Worm (Caenorhabditis elegans): ENCODE measurements around the gene srxa-11.

The srxa-11 gene

DNA sequence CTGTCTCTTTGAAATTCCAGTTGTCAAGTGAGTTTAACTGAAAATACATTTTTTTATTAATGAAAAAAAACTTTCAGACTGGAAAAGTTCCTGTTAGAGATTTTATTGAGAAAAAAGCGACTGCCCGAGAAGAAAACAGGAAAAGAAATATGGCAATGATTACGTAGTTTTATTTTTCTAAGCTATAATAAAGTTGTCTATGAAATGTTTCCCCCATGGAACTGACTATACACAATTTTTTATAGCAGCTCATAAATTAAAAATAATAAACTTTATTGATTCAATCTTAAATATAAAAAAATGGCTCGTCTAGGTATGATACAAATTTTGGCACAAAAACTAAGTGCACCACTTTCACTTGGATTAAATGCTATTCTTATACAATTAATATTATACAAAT lies 21.5 kb upstream of the srxa-11 start, which contains the start of gene C06B3.1:
TSS of gene C06B3.1 (plus strand) at position 301 of the 400 bp plus-strand sequence.
- no peak for TF ChIP-seq hmg-4 (GFP tag; optimal IDR thresholded peaks at IDR 0.05)
- no peak for TF ChIP-seq hnd-1 (tag; optimal IDR thresholded peaks at IDR 0.05)
- no peak for TF ChIP-seq tbx-11 (GFP tag; IDR thresholded peaks at IDR 0.05)
- no peak for TF ChIP-seq ets-7 (tag; optimal IDR thresholded peaks at IDR 0.05)
- no peak for TF ChIP-seq sea-1 (GFP tag; conservative IDR thresholded peaks at IDR 0.05)
- no peak for TF ChIP-seq scrt-1 (GFP tag; IDR thresholded peaks at IDR 0.05)
- TF ChIP-seq tra-4 (tag; optimal IDR thresholded peaks at IDR 0.05), result no peak
- TF ChIP-seq hmbx-1 (tag; optimal IDR thresholded peaks at IDR 0.05), result no peak

DNA sequence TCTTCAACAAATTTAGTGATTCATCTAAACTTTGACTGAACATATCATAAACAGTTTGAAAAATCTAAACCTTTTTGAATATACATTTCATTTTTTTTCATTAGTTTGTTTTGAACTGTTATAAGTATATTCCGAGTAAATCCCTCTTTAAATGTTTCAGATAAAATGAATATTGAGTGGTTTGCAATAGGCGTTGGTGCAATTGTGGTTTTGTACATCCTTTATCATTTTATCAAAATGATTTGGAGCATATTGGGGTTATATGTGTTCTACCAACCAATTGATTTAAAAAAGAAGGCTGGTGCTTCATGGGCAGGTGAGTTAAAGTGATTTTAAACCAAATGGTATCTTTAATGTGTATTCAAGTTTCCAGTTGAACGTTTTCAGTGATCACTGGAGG lies 19.5 kb upstream of the srxa-11 start, which contains the start of gene stdh-3:
TSS of gene stdh-3 (plus strand) at position 166 of the 400 bp plus-strand sequence.
- TF ChIP-seq flt-1 (GFP tag; IDR thresholded peaks at IDR 0.05) (no peak), B0310.2 (tag; optimal IDR thresholded peaks at IDR 0.05) (no peak), ceh-13 (GFP tag; optimal IDR thresholded peaks at IDR 0.05) (no peak), hmbx-1 (tag; optimal IDR thresholded peaks at IDR 0.05) (no peak), tbx-37 (GFP tag; conservative IDR thresholded peaks at IDR 0.05) (no peak), scrt-1 (GFP tag; IDR thresholded peaks at IDR 0.05) (no peak), ets-7 (tag; optimal IDR thresholded peaks at IDR 0.05) (no peak), hnd-1 (tag; optimal IDR thresholded peaks at IDR 0.05) (no peak), tbx-11 (GFP tag; IDR thresholded peaks at IDR 0.05) (no peak), F13C5.2 (tag; optimal IDR thresholded peaks at IDR 0.05) (no peak), aly-1 (tag; optimal IDR thresholded peaks at IDR 0.05) (no peak), pes-1 (GFP tag; IDR thresholded peaks at IDR 0.05) (no peak), ceh-36 (tag; optimal IDR thresholded peaks at IDR 0.05) (no peak), tra-4 (tag; optimal IDR thresholded peaks at IDR 0.05) (no peak), sea-1 (GFP tag; conservative IDR thresholded peaks at IDR 0.05) (no peak), ama-1 (optimal IDR thresholded peaks at IDR 0.05) (no peak), hmg-4 (GFP tag; optimal IDR thresholded peaks at IDR 0.05) (no peak)

ce11 chrV:13906166-13906565 lies 17.8 kb upstream of the srxa-11 start, which contains the start of gene stdh-1:
stdh-1 (plus strand) TSS chrV:13906492.
- TF ChIP-seq ceh-36 (tag; optimal IDR thresholded peaks at IDR 0.05) (no peak), F13C5.2 (tag; optimal IDR thresholded peaks at IDR 0.05) (no peak), ama-1 (optimal IDR thresholded peaks at IDR 0.05) (no peak), aly-1 (tag; optimal IDR thresholded peaks at IDR 0.05) (no peak), ets-7 (tag; optimal IDR thresholded peaks at IDR 0.05) (no peak)

DNA sequence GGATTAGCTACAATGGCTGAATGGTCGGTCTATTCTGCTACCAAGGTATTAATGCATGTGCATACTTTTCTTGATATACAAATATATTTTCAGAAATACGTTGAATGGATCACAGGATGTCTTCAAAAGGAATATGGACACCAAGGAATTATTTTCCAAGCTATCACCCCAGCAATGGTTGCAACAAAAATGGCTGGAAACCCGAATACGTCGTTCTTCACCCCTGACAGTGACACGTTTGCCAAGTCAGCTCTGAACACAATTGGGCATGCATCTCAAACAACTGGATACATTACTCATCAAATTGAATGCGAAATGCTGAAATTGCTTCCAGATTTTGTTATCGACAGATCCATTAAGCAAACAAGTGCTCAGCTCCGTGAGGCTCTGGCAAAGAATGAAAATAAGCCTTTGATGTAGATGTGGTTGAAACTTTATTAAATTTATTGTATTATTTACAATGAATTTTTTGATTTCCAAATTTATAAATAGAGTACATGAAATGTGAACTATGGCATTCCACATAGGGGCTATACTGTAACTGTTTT lies 16.3 kb upstream of the srxa-11 start:
- no peak for TF ChIP-seq aly-1 (tag; optimal IDR thresholded peaks at IDR 0.05)
- no peak for TF ChIP-seq tra-4 (tag; optimal IDR thresholded peaks at IDR 0.05)
- no peak for TF ChIP-seq sea-1 (GFP tag; conservative IDR thresholded peaks at IDR 0.05)
- no peak for TF ChIP-seq B0310.2 (tag; optimal IDR thresholded peaks at IDR 0.05)
- no peak for TF ChIP-seq ets-7 (tag; optimal IDR thresholded peaks at IDR 0.05)
- TF ChIP-seq ceh-36 (tag; optimal IDR thresholded peaks at IDR 0.05), result no peak
- TF ChIP-seq hmg-4 (GFP tag; optimal IDR thresholded peaks at IDR 0.05), result no peak
- TF ChIP-seq F13C5.2 (tag; optimal IDR thresholded peaks at IDR 0.05), result no peak
- no peak for TF ChIP-seq scrt-1 (GFP tag; IDR thresholded peaks at IDR 0.05)
- TF ChIP-seq pes-1 (GFP tag; IDR thresholded peaks at IDR 0.05), result no peak
- no peak for TF ChIP-seq hmbx-1 (tag; optimal IDR thresholded peaks at IDR 0.05)

ce11 chrV:13908120-13908915 lies 15.6 kb upstream of the srxa-11 start:
- TF ChIP-seq tbx-37 (GFP tag; conservative IDR thresholded peaks at IDR 0.05), result no peak
- no peak for TF ChIP-seq sea-1 (GFP tag; conservative IDR thresholded peaks at IDR 0.05)
- TF ChIP-seq tbx-11 (GFP tag; IDR thresholded peaks at IDR 0.05), result no peak
- TF ChIP-seq ceh-13 (GFP tag; optimal IDR thresholded peaks at IDR 0.05), result no peak
- TF ChIP-seq F13C5.2 (tag; optimal IDR thresholded peaks at IDR 0.05), result no peak
- no peak for TF ChIP-seq B0310.2 (tag; optimal IDR thresholded peaks at IDR 0.05)
- TF ChIP-seq ama-1 (optimal IDR thresholded peaks at IDR 0.05), result no peak
- no peak for TF ChIP-seq pes-1 (GFP tag; IDR thresholded peaks at IDR 0.05)
- no peak for TF ChIP-seq scrt-1 (GFP tag; IDR thresholded peaks at IDR 0.05)
- no peak for TF ChIP-seq hnd-1 (tag; optimal IDR thresholded peaks at IDR 0.05)
- TF ChIP-seq ceh-36 (tag; optimal IDR thresholded peaks at IDR 0.05), result no peak
- TF ChIP-seq flt-1 (GFP tag; IDR thresholded peaks at IDR 0.05), result no peak
- TF ChIP-seq aly-1 (tag; optimal IDR thresholded peaks at IDR 0.05), result no peak

DNA sequence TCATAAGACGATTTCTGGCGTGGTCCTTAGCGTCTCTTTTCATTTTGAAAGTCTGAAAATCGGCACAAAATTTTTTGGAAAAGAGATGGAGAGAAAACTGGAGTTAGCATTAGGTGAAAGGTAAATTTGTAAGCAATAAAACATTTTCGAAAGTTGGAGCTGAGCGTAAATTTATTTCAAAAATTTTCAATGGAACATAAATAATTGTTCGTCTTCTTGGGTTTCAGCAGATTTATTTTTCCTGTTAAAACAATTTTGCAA lies 15.1 kb upstream of the srxa-11 start, which contains the start of gene C06B3.6:
TSS of gene C06B3.6 (minus strand) at position 52 of the 261 bp plus-strand sequence.
- TF ChIP-seq aly-1 (tag; optimal IDR thresholded peaks at IDR 0.05) (no peak), ceh-36 (tag; optimal IDR thresholded peaks at IDR 0.05) (no peak), tbx-37 (GFP tag; conservative IDR thresholded peaks at IDR 0.05) (no peak), hnd-1 (tag; optimal IDR thresholded peaks at IDR 0.05) (no peak)

ce11 chrV:13909400-13909799 lies 14.6 kb upstream of the srxa-11 start, which contains the start of gene C06B3.7:
C06B3.7 (plus strand) TSS chrV:13909686.
- TF ChIP-seq F13C5.2 (tag; optimal IDR thresholded peaks at IDR 0.05) (no peak), sea-1 (GFP tag; conservative IDR thresholded peaks at IDR 0.05) (no peak)

DNA sequence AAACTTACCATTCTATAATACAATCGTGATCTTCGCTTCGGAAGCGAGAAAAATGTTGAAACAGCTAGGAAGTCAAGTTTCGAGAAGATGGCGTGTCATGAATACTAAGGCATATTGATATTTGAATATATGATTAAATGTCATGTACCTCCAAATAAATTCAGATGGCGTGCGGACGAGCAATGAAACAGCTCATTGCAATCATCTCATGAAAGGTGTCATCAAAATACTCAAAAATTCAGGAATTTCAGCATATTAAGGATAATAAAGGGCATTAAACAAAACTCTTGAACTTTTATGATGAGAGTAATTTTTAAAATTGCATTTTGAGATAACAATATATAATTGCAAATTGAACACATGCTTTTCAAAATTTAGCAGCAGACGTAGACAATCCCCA lies 8.6 kb upstream of the srxa-11 start, which contains the start of gene gcy-32:
TSS of gene gcy-32 (minus strand) at position 101 of the 400 bp plus-strand sequence.
- TF ChIP-seq F13C5.2 (tag; optimal IDR thresholded peaks at IDR 0.05) (no peak), scrt-1 (GFP tag; IDR thresholded peaks at IDR 0.05) (no peak), hnd-1 (tag; optimal IDR thresholded peaks at IDR 0.05) (no peak), flt-1 (GFP tag; IDR thresholded peaks at IDR 0.05) (no peak), B0310.2 (tag; optimal IDR thresholded peaks at IDR 0.05) (no peak), tra-4 (tag; optimal IDR thresholded peaks at IDR 0.05) (no peak), hmg-4 (GFP tag; optimal IDR thresholded peaks at IDR 0.05) (no peak), hmbx-1 (tag; optimal IDR thresholded peaks at IDR 0.05) (no peak), pes-1 (GFP tag; IDR thresholded peaks at IDR 0.05) (no peak), sea-1 (GFP tag; conservative IDR thresholded peaks at IDR 0.05) (no peak), ceh-13 (GFP tag; optimal IDR thresholded peaks at IDR 0.05) (no peak), ceh-36 (tag; optimal IDR thresholded peaks at IDR 0.05) (no peak), ama-1 (optimal IDR thresholded peaks at IDR 0.05) (no peak), tbx-11 (GFP tag; IDR thresholded peaks at IDR 0.05) (no peak), tbx-37 (GFP tag; conservative IDR thresholded peaks at IDR 0.05) (no peak), aly-1 (tag; optimal IDR thresholded peaks at IDR 0.05) (no peak), ets-7 (tag; optimal IDR thresholded peaks at IDR 0.05) (no peak)

Data from whole organism, early embryonic.